Worm (Caenorhabditis elegans): Measurements from ENCODE around the gene wht-8.

The wht-8 gene

DNA sequence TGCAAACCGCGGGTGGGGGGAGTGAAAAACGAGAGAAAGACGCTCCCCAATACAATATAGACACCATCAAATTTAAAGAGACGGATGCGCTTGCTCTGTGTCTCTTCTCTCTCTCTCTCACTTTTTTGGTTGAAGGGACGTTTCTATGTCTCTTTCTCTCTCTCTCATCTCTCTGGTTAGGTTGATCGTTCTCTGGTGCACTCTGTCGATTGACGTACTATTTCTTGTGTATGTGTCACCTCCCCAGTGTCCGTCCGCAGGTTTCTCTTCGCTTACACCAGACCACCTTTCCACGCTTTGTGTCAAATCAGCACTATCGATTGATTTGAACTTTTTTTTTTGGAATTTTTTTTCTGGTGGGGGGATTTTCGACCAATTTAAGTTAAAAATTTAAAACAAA, 24.8 kb downstream of the wht-8 start (continued):
- no peak for TF ChIP-seq unc-86 (tag; optimal IDR thresholded peaks at IDR 0.05)
- no peak for TF ChIP-seq sox-4 (tag; optimal IDR thresholded peaks at IDR 0.05)
- peak in 2 of 3 experiments; percentile 1 to 39 for TF ChIP-seq ceh-82 (tag; optimal IDR thresholded peaks at IDR 0.05)
- TF ChIP-seq unc-30 (tag; optimal IDR thresholded peaks at IDR 0.05): no peak
- no peak for TF ChIP-seq C04F5.9 (tag; optimal IDR thresholded peaks at IDR 0.05)
- TF ChIP-seq lin-39 (tag; optimal IDR thresholded peaks at IDR 0.05): no peak
- TF ChIP-seq fkh-8 (tag; optimal IDR thresholded peaks at IDR 0.05): peak; percentile 33
- TF ChIP-seq nhr-71 (tag; optimal IDR thresholded peaks at IDR 0.05): peak; percentile 86
- TF ChIP-seq nhr-85 (tag): peak; percentile 90
- no peak for TF ChIP-seq Y116A8C.19 (tag; optimal IDR thresholded peaks at IDR 0.05; ENCODE audit: borderline replicate concordance)
- TF ChIP-seq snu-23 (GFP tag; optimal IDR thresholded peaks at IDR 0.05): peak; percentile 90
- TF ChIP-seq lsy-2 (tag; optimal IDR thresholded peaks at IDR 0.05): peak; percentile 60 to 84
- TF ChIP-seq xbp-1 (tag; optimal IDR thresholded peaks at IDR 0.05): peak; percentile 52
- TF ChIP-seq mef-2 (tag; optimal IDR thresholded peaks at IDR 0.05): no peak
- no peak for TF ChIP-seq rnt-1 (tag; optimal IDR thresholded peaks at IDR 0.05)
- TF ChIP-seq fkh-4 (tag; optimal IDR thresholded peaks at IDR 0.05; ENCODE audit: borderline replicate concordance): no peak
- TF ChIP-seq egl-13 (tag; optimal IDR thresholded peaks at IDR 0.05): no peak
- TF ChIP-seq ets-5 (GFP tag; IDR thresholded peaks at IDR 0.05): no peak
- TF ChIP-seq nhr-11 (tag; optimal IDR thresholded peaks at IDR 0.05): no peak
- peak; percentile 68 for TF ChIP-seq skn-1 (tag; optimal IDR thresholded peaks at IDR 0.05)
- TF ChIP-seq dsc-1 (tag; optimal IDR thresholded peaks at IDR 0.05): peak; percentile 35
- peak; percentile 91 for TF ChIP-seq lin-14 (GFP tag; optimal IDR thresholded peaks at IDR 0.05)
- TF ChIP-seq ztf-11 (tag; optimal IDR thresholded peaks at IDR 0.05): peak in 1 of 2 experiments; percentile 4
- no peak for TF ChIP-seq pqm-1 (tag; optimal IDR thresholded peaks at IDR 0.05)
- no peak for TF ChIP-seq ceh-88 (GFP tag; IDR thresholded peaks at IDR 0.05)
- TF ChIP-seq mep-1 (tag; optimal IDR thresholded peaks at IDR 0.05): peak; percentile 76
- peak; percentile 84 for TF ChIP-seq nhr-20 (tag; optimal IDR thresholded peaks at IDR 0.05)
- no peak for TF ChIP-seq lin-15B (tag; optimal IDR thresholded peaks at IDR 0.05)
- no peak for TF ChIP-seq aly-2 (tag; optimal IDR thresholded peaks at IDR 0.05)
- no peak for TF ChIP-seq sup-37 (GFP tag; optimal IDR thresholded peaks at IDR 0.05)
- TF ChIP-seq nhr-77 (tag; optimal IDR thresholded peaks at IDR 0.05): peak; percentile 68
- no peak for TF ChIP-seq isw-1 (GFP tag; IDR thresholded peaks at IDR 0.05)
- TF ChIP-seq unc-130 (tag; optimal IDR thresholded peaks at IDR 0.05): peak; percentile 67
- peak; percentile 80 for TF ChIP-seq C16A3.4 (tag; optimal IDR thresholded peaks at IDR 0.05)
- TF ChIP-seq nhr-12 (tag; optimal IDR thresholded peaks at IDR 0.05): no peak
- TF ChIP-seq tbx-2 (tag; optimal IDR thresholded peaks at IDR 0.05): peak; percentile 60
- peak; percentile 25 for TF ChIP-seq elt-2 (tag; optimal IDR thresholded peaks at IDR 0.05)
- TF ChIP-seq alr-1 (tag; optimal IDR thresholded peaks at IDR 0.05; ENCODE audit: borderline replicate concordance): no peak
- TF ChIP-seq aha-1 (tag; optimal IDR thresholded peaks at IDR 0.05): no peak
- no peak for TF ChIP-seq vab-15 (tag; optimal IDR thresholded peaks at IDR 0.05)
- TF ChIP-seq zag-1 (tag; optimal IDR thresholded peaks at IDR 0.05): no peak
- no peak for TF ChIP-seq pax-3 (tag; optimal IDR thresholded peaks at IDR 0.05)
- TF ChIP-seq hlh-17 (GFP tag; optimal IDR thresholded peaks at IDR 0.05; ENCODE audit: borderline replicate concordance): no peak
- TF ChIP-seq hlh-4 (tag; optimal IDR thresholded peaks at IDR 0.05): no peak
- TF ChIP-seq fos-1 (tag; optimal IDR thresholded peaks at IDR 0.05): peak; percentile 83
- no peak for TF ChIP-seq sptf-1 (tag; optimal IDR thresholded peaks at IDR 0.05)
- TF ChIP-seq nhr-28 (tag; optimal IDR thresholded peaks at IDR 0.05): no peak
- no peak for TF ChIP-seq unc-98 (GFP tag; IDR thresholded peaks at IDR 0.05)
